Fruit fly (Drosophila melanogaster): Measurements from ENCODE around the gene CG14687.

DNA sequence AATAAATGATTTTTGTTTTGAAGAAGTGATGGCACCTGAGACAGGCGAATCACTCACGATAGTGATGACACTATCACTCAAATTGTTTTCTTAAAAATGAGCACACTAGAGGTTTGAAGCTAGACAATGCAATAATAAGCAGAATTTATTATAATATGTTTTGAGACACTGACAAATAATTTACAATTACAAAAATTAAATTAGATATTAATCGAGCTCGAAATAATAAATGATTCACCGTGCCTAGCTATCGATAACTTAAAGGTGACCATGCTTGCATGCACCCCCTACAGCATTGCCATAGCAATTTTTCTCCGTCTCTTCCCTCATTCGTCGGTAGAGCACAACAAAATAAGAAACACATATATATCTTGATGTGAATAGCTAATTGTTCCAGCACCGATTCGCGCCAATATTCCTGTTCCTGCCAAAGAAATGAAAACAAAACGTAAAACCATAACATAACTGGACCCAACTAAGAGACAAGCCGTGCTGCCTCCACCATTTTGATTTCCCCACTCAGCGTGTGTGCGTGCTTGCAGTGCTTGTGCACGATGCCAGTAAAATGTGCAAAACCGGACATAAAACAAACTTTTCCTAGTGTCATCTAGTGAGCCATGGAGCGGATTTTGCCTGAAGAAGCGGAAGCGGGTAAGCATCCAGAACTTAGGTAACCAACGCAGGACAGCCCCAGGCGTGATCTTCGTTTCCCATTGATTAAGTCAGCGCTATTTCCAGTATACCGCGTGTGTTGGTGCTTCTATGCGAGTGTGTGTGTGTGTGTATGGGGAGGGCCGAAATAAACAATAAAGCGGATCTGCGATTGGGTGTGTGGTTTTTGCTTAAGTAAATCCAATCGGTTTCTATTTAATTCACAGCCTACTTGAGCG, 31.5 kb upstream of the CG14687 start, which contains the start of the genes MED7 and Cap-H2:
- TF ChIP-seq CTCF (optimal IDR thresholded peaks at IDR 0.05) (no peak), CG8478 (optimal IDR thresholded peaks at IDR 0.05) (no peak)

All from S2 (cell line).